Worm (Caenorhabditis elegans): ENCODE results near the gene lron-15.
A peak's percentile ranks its signal among the peaks of the same experiment; 100 is the strongest.

The lron-15 gene

ce11 chrII:6544842-6545410 is at the start of gene lron-15:
lron-15 (minus strand) TSS chrII:6544892.
- TF ChIP-seq tab-1 (GFP tag; IDR thresholded peaks at IDR 0.05) (no peak), med-1 (GFP tag; optimal IDR thresholded peaks at IDR 0.05; ENCODE audit: insufficient read depth) (no peak), klf-2 (GFP tag; conservative IDR thresholded peaks at IDR 0.05) (no peak)

ce11 chrII:6594151-6594550 is 49.5 kb upstream of the lron-15 start, which contains the start of gene aipr-1:
aipr-1 (minus strand) TSS chrII:6594251.
- TF ChIP-seq ref-1 (GFP tag; conservative IDR thresholded peaks at IDR 0.05) (no peak), tab-1 (GFP tag; IDR thresholded peaks at IDR 0.05) (no peak), cog-1 (tag; optimal IDR thresholded peaks at IDR 0.05) (no peak), T22C8.4 (GFP tag; IDR thresholded peaks at IDR 0.05) (no peak), ztf-23 (GFP tag; IDR thresholded peaks at IDR 0.05) (no peak), flt-1 (GFP tag; IDR thresholded peaks at IDR 0.05) (no peak), klf-2 (GFP tag; conservative IDR thresholded peaks at IDR 0.05) (no peak), med-1 (GFP tag; optimal IDR thresholded peaks at IDR 0.05; ENCODE audit: insufficient read depth) (no peak)

- TF ChIP-seq ref-1 (GFP tag; conservative IDR thresholded peaks at IDR 0.05) (no peak), ztf-23 (GFP tag; IDR thresholded peaks at IDR 0.05) (no peak), cog-1 (tag; optimal IDR thresholded peaks at IDR 0.05) (no peak), med-1 (GFP tag; optimal IDR thresholded peaks at IDR 0.05; ENCODE audit: insufficient read depth) (no peak), T22C8.4 (GFP tag; IDR thresholded peaks at IDR 0.05) (no peak), klf-2 (GFP tag; conservative IDR thresholded peaks at IDR 0.05) (no peak)
Observed at ce11 chrII:6592251-6592650, 47.6 kb upstream of the lron-15 start, which contains the start of gene C56C10.9. C56C10.9 (minus strand) TSS chrII:6592351.

ce11 chrII:6591000-6591399 is 46.3 kb upstream of the lron-15 start:
- no peak for TF ChIP-seq cog-1 (tag; optimal IDR thresholded peaks at IDR 0.05)
- TF ChIP-seq klf-2 (GFP tag; conservative IDR thresholded peaks at IDR 0.05) = no peak
- no peak for TF ChIP-seq ztf-23 (GFP tag; IDR thresholded peaks at IDR 0.05)
- TF ChIP-seq ref-1 (GFP tag; conservative IDR thresholded peaks at IDR 0.05) = no peak
- TF ChIP-seq flt-1 (GFP tag; IDR thresholded peaks at IDR 0.05) = no peak

- TF ChIP-seq klf-2 (GFP tag; conservative IDR thresholded peaks at IDR 0.05) (no peak), flt-1 (GFP tag; IDR thresholded peaks at IDR 0.05) (no peak), ztf-29 (GFP tag; IDR thresholded peaks at IDR 0.05) (no peak), med-1 (GFP tag; optimal IDR thresholded peaks at IDR 0.05; ENCODE audit: insufficient read depth) (no peak), ref-1 (GFP tag; conservative IDR thresholded peaks at IDR 0.05) (no peak), cog-1 (tag; optimal IDR thresholded peaks at IDR 0.05) (no peak), T22C8.4 (GFP tag; IDR thresholded peaks at IDR 0.05) (no peak), tab-1 (GFP tag; IDR thresholded peaks at IDR 0.05) (no peak), ztf-23 (GFP tag; IDR thresholded peaks at IDR 0.05) (no peak)
Observed at ce11 chrII:6589408-6589807, 44.7 kb upstream of the lron-15 start, which contains the start of gene vps-32.1. vps-32.1 (plus strand) TSS chrII:6589708.

- peak; percentile 36 for TF ChIP-seq med-1 (GFP tag; optimal IDR thresholded peaks at IDR 0.05; ENCODE audit: insufficient read depth)
- peak; percentile 84 for TF ChIP-seq cog-1 (tag; optimal IDR thresholded peaks at IDR 0.05)
- no peak for TF ChIP-seq T22C8.4 (GFP tag; IDR thresholded peaks at IDR 0.05)
- no peak for TF ChIP-seq tab-1 (GFP tag; IDR thresholded peaks at IDR 0.05)
- TF ChIP-seq ref-1 (GFP tag; conservative IDR thresholded peaks at IDR 0.05) = no peak
- TF ChIP-seq flt-1 (GFP tag; IDR thresholded peaks at IDR 0.05) = 0 out of 2 replicates have a peak, but pooled peaks have one; percentile 61
- peak; percentile 100 for TF ChIP-seq ztf-23 (GFP tag; IDR thresholded peaks at IDR 0.05)
- peak; percentile 73 for TF ChIP-seq ztf-29 (GFP tag; IDR thresholded peaks at IDR 0.05)
- TF ChIP-seq klf-2 (GFP tag; conservative IDR thresholded peaks at IDR 0.05) = no peak
Observed at ce11 chrII:6588605-6589292, 44.1 kb upstream of the lron-15 start, which contains the start of gene icd-1. icd-1 (minus strand) TSS chrII:6588655.

ce11 chrII:6587264-6587870 is 42.7 kb upstream of the lron-15 start, which contains the start of gene C56C10.7:
C56C10.7 (minus strand) TSS chrII:6587575.
- 0 out of 2 replicates have a peak, but pooled peaks have one; percentile 14 for TF ChIP-seq flt-1 (GFP tag; IDR thresholded peaks at IDR 0.05)
- no peak for TF ChIP-seq klf-2 (GFP tag; conservative IDR thresholded peaks at IDR 0.05)

- TF ChIP-seq med-1 (GFP tag; optimal IDR thresholded peaks at IDR 0.05; ENCODE audit: insufficient read depth) = no peak
- no peak for TF ChIP-seq ztf-29 (GFP tag; IDR thresholded peaks at IDR 0.05)
- TF ChIP-seq T22C8.4 (GFP tag; IDR thresholded peaks at IDR 0.05) = no peak
- no peak for TF ChIP-seq ref-1 (GFP tag; conservative IDR thresholded peaks at IDR 0.05)
- TF ChIP-seq tab-1 (GFP tag; IDR thresholded peaks at IDR 0.05) = no peak
- TF ChIP-seq cog-1 (tag; optimal IDR thresholded peaks at IDR 0.05) = no peak
- no peak for TF ChIP-seq klf-2 (GFP tag; conservative IDR thresholded peaks at IDR 0.05)
- TF ChIP-seq ztf-23 (GFP tag; IDR thresholded peaks at IDR 0.05) = no peak
Observed at ce11 chrII:6582758-6583157, 38.1 kb upstream of the lron-15 start, which contains the start of gene C56C10.4. C56C10.4 (plus strand) TSS chrII:6583058.

ce11 chrII:6581236-6581635 is 36.5 kb upstream of the lron-15 start, which contains the start of gene C56C10.6:
C56C10.6 (minus strand) TSS chrII:6581336.
- TF ChIP-seq flt-1 (GFP tag; IDR thresholded peaks at IDR 0.05) (no peak), ztf-23 (GFP tag; IDR thresholded peaks at IDR 0.05) (no peak), ztf-29 (GFP tag; IDR thresholded peaks at IDR 0.05) (no peak), med-1 (GFP tag; optimal IDR thresholded peaks at IDR 0.05; ENCODE audit: insufficient read depth) (no peak), tab-1 (GFP tag; IDR thresholded peaks at IDR 0.05) (no peak), T22C8.4 (GFP tag; IDR thresholded peaks at IDR 0.05) (no peak)

Data from whole organism, midembryonic.